Worm (Caenorhabditis elegans) whole organism, L2 larva: ENCODE data around the gene F19H8.2.

Experiments used
- C34F6.9 ChIP-seq: fragments of 150-350 bp; optimal IDR thresholded peaks from 2 replicates; lab custom pipeline; 2014; ENCODE audit warnings: missing biosample characterization, missing genetic modification characterization
- R02D3.7 ChIP-seq: fragments of 150-350 bp; optimal IDR thresholded peaks from 2 replicates; lab custom pipeline; 2014; ENCODE audit warnings: missing biosample characterization, missing genetic modification characterization
- Y55F3AM.14 ChIP-seq: fragments of 200-800 bp; sonication (Bioruptor generic); optimal IDR thresholded peaks from 2 replicates; lab custom pipeline; 2018; ENCODE audit warnings: mild to moderate bottlenecking, missing genetic modification characterization, missing compliant biosample characterization
- ZK546.5 ChIP-seq: sonication (generic microtip); optimal IDR thresholded peaks from 2 replicates; lab custom pipeline; 2017; ENCODE audit warnings: missing biosample characterization, missing genetic modification characterization
- alr-1 ChIP-seq: fragments of 150-350 bp; optimal IDR thresholded peaks from 2 replicates; lab custom pipeline; 2014; ENCODE audit warnings: missing biosample characterization, missing genetic modification characterization
- aly-2 ChIP-seq: fragments of 150-350 bp; optimal IDR thresholded peaks from 2 replicates; lab custom pipeline; 2014; ENCODE audit warnings: missing biosample characterization, missing genetic modification characterization
- crh-2 ChIP-seq: sonication (generic microtip); optimal IDR thresholded peaks from 2 replicates; lab custom pipeline; 2017; ENCODE audit warnings: missing biosample characterization, missing genetic modification characterization
- dmd-4 ChIP-seq: sonication (generic microtip); optimal IDR thresholded peaks from 2 replicates; lab custom pipeline; 2017; ENCODE audit warnings: missing biosample characterization, missing genetic modification characterization
- elt-3 ChIP-seq: sonication (generic microtip); optimal IDR thresholded peaks from 2 replicates; lab custom pipeline; 2017; ENCODE audit warnings: missing biosample characterization, missing genetic modification characterization
- fos-1 ChIP-seq: fragments of 150-350 bp; optimal IDR thresholded peaks from 2 replicates; lab custom pipeline; 2014; ENCODE audit warnings: missing biosample characterization, missing genetic modification characterization
- gmeb-1 ChIP-seq: fragments of 150-350 bp; optimal IDR thresholded peaks from 2 replicates; lab custom pipeline; 2014; ENCODE audit warnings: missing biosample characterization, missing genetic modification characterization
- lin-11 ChIP-seq: fragments of 150-350 bp; sonication (generic microtip); optimal IDR thresholded peaks from 2 replicates; lab custom pipeline; 2014; ENCODE audit warnings: missing biosample characterization, missing genetic modification characterization, inconsistent platforms, mixed read lengths
- lin-13 ChIP-seq: fragments of 150-350 bp; optimal IDR thresholded peaks from 2 replicates; lab custom pipeline; 2014; ENCODE audit warnings: missing biosample characterization, missing genetic modification reagents, missing genetic modification characterization
- lsy-2 ChIP-seq, 2 experiments: fragments of 150-350 bp in 1 of 2; sonication (generic microtip) in 1 of 2; optimal IDR thresholded peaks; 2 replicates each; lab custom pipeline; 2014 to 2017; ENCODE audit warnings: missing biosample characterization in 2 of 2, missing genetic modification characterization in 2 of 2
- mab-5 ChIP-seq: fragments of 150-350 bp; optimal IDR thresholded peaks from 2 replicates; lab custom pipeline; 2014; ENCODE audit warnings: missing biosample characterization, missing genetic modification characterization
- mbf-1 ChIP-seq: sonication (generic microtip); optimal IDR thresholded peaks from 2 replicates; lab custom pipeline; 2017; ENCODE audit warnings: missing biosample characterization, missing genetic modification characterization
- mdl-1 ChIP-seq, 2 experiments: fragments of 150-350 bp in 1 of 2; sonication (generic microtip) in 1 of 2; optimal IDR thresholded peaks; 2 replicates each; lab custom pipeline; 2017; ENCODE audit warnings: missing biosample characterization in 2 of 2, missing genetic modification characterization in 2 of 2
- nhr-11 ChIP-seq: fragments of 150-350 bp; optimal IDR thresholded peaks from 2 replicates; lab custom pipeline; 2014; ENCODE audit warnings: missing biosample characterization, missing genetic modification characterization
- nhr-12 ChIP-seq: fragments of 150-350 bp; optimal IDR thresholded peaks from 2 replicates; lab custom pipeline; 2014; ENCODE audit warnings: missing biosample characterization, missing genetic modification characterization
- nhr-129 ChIP-seq: fragments of 150-350 bp; optimal IDR thresholded peaks from 2 replicates; lab custom pipeline; 2014; ENCODE audit warnings: missing biosample characterization, missing genetic modification characterization
- nhr-21 ChIP-seq: fragments of 150-350 bp; optimal IDR thresholded peaks from 2 replicates; lab custom pipeline; 2014; ENCODE audit warnings: missing biosample characterization, missing genetic modification characterization
- nhr-25 ChIP-seq: fragments of 150-350 bp; sonication (generic microtip); optimal IDR thresholded peaks from 3 replicates; lab custom pipeline; 2014; ENCODE audit warnings: missing biosample characterization, missing genetic modification characterization
- nhr-6 ChIP-seq: fragments of 150-350 bp; optimal IDR thresholded peaks from 2 replicates; lab custom pipeline; 2014; ENCODE audit warnings: missing biosample characterization, missing genetic modification characterization
- nhr-77 ChIP-seq: fragments of 150-350 bp; optimal IDR thresholded peaks from 2 replicates; lab custom pipeline; 2014; ENCODE audit warnings: missing biosample characterization, missing genetic modification characterization
- peb-1 ChIP-seq: fragments of 150-350 bp; optimal IDR thresholded peaks from 2 replicates; lab custom pipeline; 2014; ENCODE audit warnings: missing biosample characterization, missing genetic modification characterization
- sem-4 ChIP-seq: fragments of 150-350 bp; optimal IDR thresholded peaks from 2 replicates; lab custom pipeline; 2014; ENCODE audit warnings: missing biosample characterization, missing genetic modification reagents, missing genetic modification characterization
- skn-1 ChIP-seq: sonication (generic microtip); optimal IDR thresholded peaks from 2 replicates; lab custom pipeline; 2017; ENCODE audit warnings: missing biosample characterization, missing genetic modification characterization
- sma-9 ChIP-seq, 2 experiments: fragments of 150-350 bp in 1 of 2; sonication (generic microtip) in 1 of 2; optimal IDR thresholded peaks; 2 replicates each; lab custom pipeline; 2014 to 2016; ENCODE audit warnings: missing genetic modification characterization in 2 of 2, mild to moderate bottlenecking in 1 of 2, missing biosample characterization in 1 of 2, missing compliant biosample characterization in 1 of 2, missing genetic modification reagents in 1 of 2, moderate library complexity in 1 of 2
- snpc-4 ChIP-seq: fragments of 150-350 bp; optimal IDR thresholded peaks from 2 replicates; lab custom pipeline; 2014; ENCODE audit warnings: missing biosample characterization, missing genetic modification characterization
- zag-1 ChIP-seq: fragments of 150-350 bp; optimal IDR thresholded peaks from 2 replicates; lab custom pipeline; 2014; ENCODE audit warnings: missing biosample characterization, missing genetic modification characterization
- ztf-1 ChIP-seq: fragments of 200-800 bp; sonication (Bioruptor generic); conservative IDR thresholded peaks from 2 replicates; pipeline ENCODE4 v1.3.6; 2022; ENCODE audit warnings: missing genetic modification characterization, missing compliant biosample characterization
- ztf-4 ChIP-seq: fragments of 150-350 bp; optimal IDR thresholded peaks from 2 replicates; lab custom pipeline; 2014; ENCODE audit warnings: missing biosample characterization, missing genetic modification characterization

F19H8.2 gene

ce11 chrII:14636737-14637136 is 31.1 kb upstream of the F19H8.2 start, which contains the start of gene sre-13:
Gene sre-13 (minus strand): TSS chrII:14636837.
- no peak for TF ChIP-seq C34F6.9
- no peak for TF ChIP-seq nhr-25 (tag; lab: Kevin White, UChicago)
- no peak for TF ChIP-seq lin-11
- TF ChIP-seq sma-9 (GFP tag; optimal IDR thresholded peaks at IDR 0.05; lab: Kevin White, UChicago): no peak
- no peak for TF ChIP-seq sma-9 (tag; optimal IDR thresholded peaks at IDR 0.05; lab: Kevin White, UChicago)
- TF ChIP-seq fos-1: no peak
- TF ChIP-seq lin-13 (GFP tag; lab: Kevin White, UChicago): no peak
- TF ChIP-seq nhr-21 (tag; lab: Kevin White, UChicago): no peak
- TF ChIP-seq nhr-11 (tag; lab: Kevin White, UChicago): no peak
- TF ChIP-seq mab-5: no peak

ce11 chrII:14635895-14636294 is 30.2 kb upstream of the F19H8.2 start:
- TF ChIP-seq snpc-4 (tag; lab: Kevin White, UChicago): peak; percentile 57
- peak; percentile 11 for TF ChIP-seq nhr-129 (tag; lab: Kevin White, UChicago)

ce11 chrII:14635179-14635578 is 29.5 kb upstream of the F19H8.2 start:
- TF ChIP-seq nhr-21 (tag; lab: Kevin White, UChicago) (peak; percentile 12), lsy-2 (tag; optimal IDR thresholded peaks at IDR 0.05; lab: Kevin White, UChicago) (peak in 1 of 2 experiments; percentile 8), mbf-1 (tag; lab: Kevin White, UChicago) (no peak), lin-13 (GFP tag; lab: Kevin White, UChicago) (no peak), gmeb-1 (peak; percentile 43), nhr-129 (tag; lab: Kevin White, UChicago) (peak; percentile 68), aly-2 (tag; lab: Kevin White, UChicago) (no peak), ztf-1 (GFP tag; lab: Robert Waterston, UW) (no peak), sem-4 (tag; lab: Kevin White, UChicago) (no peak), crh-2 (tag; lab: Kevin White, UChicago) (no peak), nhr-12 (tag; lab: Kevin White, UChicago) (no peak), sma-9 (GFP tag; optimal IDR thresholded peaks at IDR 0.05; lab: Kevin White, UChicago) (peak; percentile 61), sma-9 (tag; optimal IDR thresholded peaks at IDR 0.05; lab: Kevin White, UChicago) (no peak), elt-3 (tag; lab: Kevin White, UChicago) (no peak), peb-1 (no peak), lin-11 (peak; percentile 25), snpc-4 (tag; lab: Kevin White, UChicago) (peak; percentile 89), Y55F3AM.14 (GFP tag; lab: Kevin White, UChicago) (peak; percentile 13), ZK546.5 (tag; lab: Kevin White, UChicago) (no peak), mdl-1 (tag; optimal IDR thresholded peaks at IDR 0.05; lab: Kevin White, UChicago) (no peak), nhr-6 (tag; lab: Kevin White, UChicago) (no peak), nhr-11 (tag; lab: Kevin White, UChicago) (no peak), zag-1 (tag; lab: Kevin White, UChicago) (no peak), skn-1 (tag; lab: Kevin White, UChicago) (no peak)

ce11 chrII:14634042-14634441 is 28.4 kb upstream of the F19H8.2 start:
- TF ChIP-seq crh-2 (tag; lab: Kevin White, UChicago) (no peak), alr-1 (tag; lab: Kevin White, UChicago) (no peak), sem-4 (tag; lab: Kevin White, UChicago) (no peak), lin-13 (GFP tag; lab: Kevin White, UChicago) (no peak), ztf-4 (tag; lab: Kevin White, UChicago) (no peak)
- TF ChIP-seq, all 48 proteins: peak for 0

ce11 chrII:14632823-14633222 is 27.2 kb upstream of the F19H8.2 start, which contains the start of gene C38C6.3:
Gene C38C6.3 (plus strand): TSS chrII:14633123.
- no peak for TF ChIP-seq dmd-4 (tag; lab: Kevin White, UChicago)
- TF ChIP-seq mab-5: no peak

ce11 chrII:14627330-14627729 is 21.7 kb upstream of the F19H8.2 start, which contains the start of gene tag-297:
Gene tag-297 (plus strand): TSS chrII:14627630.
- no peak for TF ChIP-seq R02D3.7 (tag; lab: Kevin White, UChicago)
- TF ChIP-seq nhr-77 (tag; lab: Kevin White, UChicago): no peak
- no peak for TF ChIP-seq ztf-4 (tag; lab: Kevin White, UChicago)
- no peak for TF ChIP-seq nhr-11 (tag; lab: Kevin White, UChicago)
